Fruit fly (Drosophila melanogaster) whole organism, embryonic: ENCODE data around the gene tws.

Experiments
- ATbp ChIP-seq: fragments of 200-800 bp; sonication (Bioruptor generic); optimal IDR thresholded peaks from 2 replicates; lab custom pipeline; 2017; ENCODE audit warnings: missing biosample characterization, mild to moderate bottlenecking, missing genetic modification characterization, missing genetic modification reagents
- Atf6 ChIP-seq: fragments of 200-800 bp; sonication (Bioruptor generic); IDR thresholded peaks from 2 replicates; pipeline ENCODE4 v1.3.6; 2022; ENCODE audit warnings: missing biosample characterization, missing genetic modification characterization
- CG13775 ChIP-seq: fragments of 200-800 bp; sonication (Bioruptor generic); optimal IDR thresholded peaks from 3 replicates; lab custom pipeline; 2017; ENCODE audit warnings: missing biosample characterization, mild to moderate bottlenecking, missing genetic modification characterization
- CG14050 ChIP-seq: fragments of 200-800 bp; sonication (Bioruptor generic); IDR thresholded peaks from 3 replicates; pipeline ENCODE4 v1.3.6; 2022; ENCODE audit warnings: missing biosample characterization, missing genetic modification characterization
- CG2116 ChIP-seq: fragments of 200-800 bp; sonication (Bioruptor generic); optimal IDR thresholded peaks from 3 replicates; lab custom pipeline; 2018; ENCODE audit warnings: missing biosample characterization, mild to moderate bottlenecking, missing genetic modification characterization
- CG34224 ChIP-seq: fragments of 200-800 bp; sonication (Bioruptor generic); IDR thresholded peaks from 3 replicates; pipeline ENCODE4 v1.3.6; 2022; ENCODE audit warnings: missing biosample characterization, missing genetic modification characterization; ENCODE audit not compliant: partially characterized antibody
- CG42726 ChIP-seq: fragments of 200-800 bp; sonication (Bioruptor generic); IDR thresholded peaks from 2 replicates; pipeline ENCODE4 v1.3.6; 2022; ENCODE audit warnings: missing biosample characterization, missing genetic modification characterization; ENCODE audit not compliant: partially characterized antibody
- CG4282 ChIP-seq: fragments of 200-800 bp; sonication (Bioruptor generic); optimal IDR thresholded peaks from 2 replicates; lab custom pipeline; 2016; ENCODE audit warnings: missing biosample characterization, missing genetic modification characterization
- CG4820 ChIP-seq: fragments of 200-800 bp; sonication (Bioruptor generic); optimal IDR thresholded peaks from 3 replicates; lab custom pipeline; 2016; ENCODE audit warnings: missing biosample characterization, missing genetic modification characterization
- CG6765 ChIP-seq: fragments of 200-800 bp; sonication (Bioruptor generic); optimal IDR thresholded peaks from 3 replicates; lab custom pipeline; 2017; ENCODE audit warnings: missing biosample characterization, mild to moderate bottlenecking, missing genetic modification characterization
- CG8290 ChIP-seq, 3 experiments: fragments of 200-800 bp; sonication (Bioruptor generic); optimal IDR thresholded peaks; 2 replicates each; lab custom pipeline; 2016 to 2019; ENCODE audit warnings: missing biosample characterization in 3 of 3, missing genetic modification characterization in 3 of 3, mild to moderate bottlenecking in 2 of 3, moderate library complexity in 1 of 3
- CG9797 ChIP-seq: fragments of 200-800 bp; sonication (Bioruptor generic); optimal IDR thresholded peaks from 3 replicates; lab custom pipeline; 2018; ENCODE audit warnings: missing biosample characterization, mild to moderate bottlenecking, missing genetic modification characterization
- Fer1 ChIP-seq: fragments of 200-800 bp; sonication (Bioruptor generic); optimal IDR thresholded peaks from 2 replicates; lab custom pipeline; 2017; ENCODE audit warnings: missing biosample characterization, mild to moderate bottlenecking, missing genetic modification characterization
- Gug ChIP-seq: fragments of 200-800 bp; sonication (Bioruptor generic); IDR thresholded peaks from 4 replicates; pipeline ENCODE4 v1.3.6; 2022; ENCODE audit warnings: missing biosample characterization, missing genetic modification characterization
- Hr51 ChIP-seq, 2 experiments: fragments of 200-800 bp; sonication (Bioruptor generic); optimal IDR thresholded peaks; 2 replicates in 1 of 2; 3 replicates in 1 of 2; lab custom pipeline; 2016 to 2018; ENCODE audit warnings: missing biosample characterization in 2 of 2, missing genetic modification characterization in 2 of 2, mild to moderate bottlenecking in 1 of 2, moderate library complexity in 1 of 2
- Meics ChIP-seq: fragments of 200-800 bp; sonication (Bioruptor generic); optimal IDR thresholded peaks from 2 replicates; lab custom pipeline; 2017; ENCODE audit warnings: missing biosample characterization, mild to moderate bottlenecking, missing genetic modification characterization
- Myb ChIP-seq: fragments of 200-800 bp; sonication (Bioruptor generic); optimal IDR thresholded peaks from 2 replicates; lab custom pipeline; 2016; ENCODE audit warnings: missing biosample characterization, missing genetic modification characterization
- NK7.1 ChIP-seq: fragments of 200-800 bp; sonication (Bioruptor generic); optimal IDR thresholded peaks from 3 replicates; lab custom pipeline; 2016; ENCODE audit warnings: missing biosample characterization, missing genetic modification characterization
- Nf-YA ChIP-seq: fragments of 200-800 bp; sonication (Bioruptor generic); IDR thresholded peaks from 2 replicates; pipeline ENCODE4 v1.3.6; 2022; ENCODE audit warnings: missing biosample characterization, missing genetic modification characterization
- Oli ChIP-seq: fragments of 200-800 bp; sonication (Bioruptor generic); optimal IDR thresholded peaks from 2 replicates; lab custom pipeline; 2018; ENCODE audit warnings: missing biosample characterization, mild to moderate bottlenecking, missing genetic modification characterization, moderate library complexity
- Scr ChIP-seq: fragments of 200-800 bp; sonication (Bioruptor generic); IDR thresholded peaks from 2 replicates; pipeline ENCODE4 v1.3.6; 2022; ENCODE audit warnings: missing biosample characterization, missing genetic modification characterization; ENCODE audit not compliant: partially characterized antibody
- Side ChIP-seq: fragments of 200-800 bp; sonication (Bioruptor generic); optimal IDR thresholded peaks from 2 replicates; lab custom pipeline; 2016; ENCODE audit warnings: missing biosample characterization, missing genetic modification characterization
- Vsx1 ChIP-seq: fragments of 200-800 bp; sonication (Bioruptor generic); optimal IDR thresholded peaks from 2 replicates; lab custom pipeline; 2017; ENCODE audit warnings: missing biosample characterization, mild to moderate bottlenecking, missing genetic modification characterization, missing genetic modification reagents
- abd-A ChIP-seq: fragments of 200-800 bp; sonication (Bioruptor generic); optimal IDR thresholded peaks from 3 replicates; lab custom pipeline; 2019; ENCODE audit warnings: missing biosample characterization, mild to moderate bottlenecking, missing genetic modification characterization, moderate library complexity
- al ChIP-seq: fragments of 200-800 bp; sonication (Bioruptor generic); IDR thresholded peaks from 2 replicates; pipeline ENCODE4 v1.3.6; 2022; ENCODE audit warnings: missing biosample characterization, missing genetic modification characterization
- ash1 ChIP-seq: fragments of 200-800 bp; sonication (Bioruptor generic); optimal IDR thresholded peaks from 2 replicates; lab custom pipeline; 2018; ENCODE audit warnings: missing biosample characterization, mild to moderate bottlenecking, missing genetic modification characterization
- bbx ChIP-seq: fragments of 200-800 bp; sonication (Bioruptor generic); IDR thresholded peaks from 2 replicates; pipeline ENCODE4 v1.3.6; 2022; ENCODE audit warnings: missing biosample characterization, missing genetic modification characterization; ENCODE audit not compliant: partially characterized antibody
- bcd ChIP-seq: fragments of 200-800 bp; sonication (Bioruptor generic); optimal IDR thresholded peaks from 2 replicates; lab custom pipeline; 2017; ENCODE audit warnings: missing biosample characterization, mild to moderate bottlenecking, missing genetic modification characterization
- chinmo ChIP-seq: fragments of 200-800 bp; sonication (Bioruptor generic); IDR thresholded peaks from 4 replicates; pipeline ENCODE4 v1.3.6; 2022; ENCODE audit warnings: missing biosample characterization, missing genetic modification characterization; ENCODE audit not compliant: partially characterized antibody
- ems ChIP-seq: fragments of 200-800 bp; sonication (Bioruptor generic); optimal IDR thresholded peaks from 3 replicates; lab custom pipeline; 2016; ENCODE audit warnings: missing biosample characterization, missing genetic modification characterization
- eve ChIP-seq, 2 experiments: fragments of >200 bp; optimal IDR thresholded peaks; 2 replicates each; lab custom pipeline; 2017; ENCODE audit warnings: missing biosample characterization in 2 of 2, missing genetic modification characterization in 2 of 2
- ftz-f1 ChIP-seq: fragments of 200-800 bp; sonication (Bioruptor generic); optimal IDR thresholded peaks from 2 replicates; lab custom pipeline; 2016; ENCODE audit warnings: missing biosample characterization, missing genetic modification characterization
- ham ChIP-seq: fragments of 200-800 bp; sonication (Bioruptor generic); IDR thresholded peaks from 2 replicates; pipeline ENCODE4 v1.3.6; 2022; ENCODE audit warnings: missing biosample characterization, missing genetic modification characterization
- hkb ChIP-seq, 2 experiments: fragments of 200-800 bp in 1 of 2; fragments of >200 bp in 1 of 2; sonication (Bioruptor generic) in 1 of 2; IDR thresholded peaks in 1 of 2; optimal IDR thresholded peaks in 1 of 2; 2 replicates each; pipeline versions ENCODE4 v1.3.6 to Lab custom; 2017 to 2022; ENCODE audit warnings: missing biosample characterization in 1 of 2, missing genetic modification characterization in 1 of 2
- ind ChIP-seq: fragments of 200-800 bp; sonication (Bioruptor generic); optimal IDR thresholded peaks from 3 replicates; lab custom pipeline; 2016; ENCODE audit warnings: missing biosample characterization, missing genetic modification characterization
- jing ChIP-seq: fragments of 200-800 bp; sonication (Bioruptor generic); optimal IDR thresholded peaks from 2 replicates; lab custom pipeline; 2018; ENCODE audit warnings: missing biosample characterization, mild to moderate bottlenecking, missing genetic modification characterization
- knrl ChIP-seq: fragments of 200-800 bp; sonication (Bioruptor generic); IDR thresholded peaks from 3 replicates; pipeline ENCODE4 v1.3.6; 2022; ENCODE audit warnings: missing biosample characterization, missing genetic modification characterization; ENCODE audit not compliant: partially characterized antibody
- lbe ChIP-seq: fragments of 200-800 bp; sonication (Bioruptor generic); optimal IDR thresholded peaks from 2 replicates; lab custom pipeline; 2016; ENCODE audit warnings: missing biosample characterization, mild to moderate bottlenecking, missing genetic modification characterization
- onecut ChIP-seq: fragments of 200-800 bp; sonication (Bioruptor generic); IDR thresholded peaks from 2 replicates; pipeline ENCODE4 v1.3.6; 2022; ENCODE audit warnings: missing biosample characterization, missing genetic modification characterization
- pb ChIP-seq: fragments of 200-800 bp; sonication (Bioruptor generic); optimal IDR thresholded peaks from 3 replicates; lab custom pipeline; 2016; ENCODE audit warnings: missing biosample characterization, missing genetic modification characterization
- pnt ChIP-seq: fragments of 200-800 bp; sonication (Bioruptor generic); optimal IDR thresholded peaks from 3 replicates; lab custom pipeline; 2016; ENCODE audit warnings: missing biosample characterization, missing genetic modification characterization
- run ChIP-seq: fragments of 200-800 bp; sonication (Bioruptor generic); optimal IDR thresholded peaks from 3 replicates; lab custom pipeline; 2018; ENCODE audit warnings: missing biosample characterization, mild to moderate bottlenecking, missing genetic modification characterization
- sim ChIP-seq: fragments of 200-800 bp; sonication (Bioruptor generic); IDR thresholded peaks from 2 replicates; pipeline ENCODE4 v1.3.6; 2022; ENCODE audit warnings: missing biosample characterization, missing genetic modification characterization
- sna ChIP-seq: fragments of 200-800 bp; sonication (Bioruptor generic); IDR thresholded peaks from 2 replicates; pipeline ENCODE4 v1.3.6; 2022; ENCODE audit warnings: missing biosample characterization, missing genetic modification characterization; ENCODE audit not compliant: partially characterized antibody
- sob ChIP-seq: fragments of 200-800 bp; sonication (Bioruptor generic); IDR thresholded peaks from 2 replicates; pipeline ENCODE4 v1.3.6; 2022; ENCODE audit warnings: missing biosample characterization, missing genetic modification characterization
- ttk ChIP-seq: fragments of 200-800 bp; sonication (Bioruptor generic); IDR thresholded peaks from 2 replicates; pipeline ENCODE4 v2.1.2; 2022; ENCODE audit warnings: missing biosample characterization, missing genetic modification characterization

tws gene

dm6 chr3R:10144103-10144998 is 4.8 kb upstream of the tws start, which contains the start of the genes TAF1B and Invadolysin (continued):
- TF ChIP-seq al (no peak), sob (GFP tag; lab: Robert Waterston, UW) (peak; percentile 53; the same call in 1 of the 2 replicates), ems (GFP tag; lab: Kevin White, UChicago) (peak; percentile 42), CG2116 (peak; percentile 87), Gug (GFP tag; lab: Robert Waterston, UW) (peak; percentile 62; the same call in 1 of the 4 replicates), Hr51 (GFP tag; optimal IDR thresholded peaks at IDR 0.05; lab: Kevin White, UChicago) (peak in 1 of 2 experiments; percentile 57), Fer1 (GFP tag; lab: Kevin White, UChicago) (peak; percentile 42), bcd (GFP tag; lab: Kevin White, UChicago) (peak; percentile 14), Vsx1 (GFP tag; lab: Kevin White, UChicago) (no peak), CG34224 (peak; percentile 91), Oli (tag; lab: Kevin White, UChicago) (peak; percentile 28), CG13775 (GFP tag; lab: Kevin White, UChicago) (peak; percentile 62), knrl (GFP tag; lab: Robert Waterston, UW) (peak; percentile 94), CG42726 (GFP tag; lab: Robert Waterston, UW) (peak; percentile 91), Atf6 (peak; percentile 61; the same call in 1 of the 2 replicates), hkb (optimal IDR thresholded peaks at IDR 0.05; lab: Kevin White, UChicago) (no peak), hkb (GFP tag; IDR thresholded peaks at IDR 0.05; lab: Robert Waterston, UW) (peak; percentile 45), eve (GFP tag; optimal IDR thresholded peaks at IDR 0.05; lab: Kevin White, UChicago) (peak in 1 of 2 experiments; percentile 74), CG9797 (GFP tag; lab: Kevin White, UChicago) (peak; percentile 96), CG4282 (no peak), Side (GFP tag; lab: Kevin White, UChicago) (peak; percentile 31), pnt (GFP tag; lab: Kevin White, UChicago) (no peak), sna (GFP tag; lab: Robert Waterston, UW) (peak; percentile 93), run (peak; percentile 15), ttk (GFP tag; lab: Robert Waterston, UW) (0 out of 2 replicates have a peak, but pooled peaks have one; percentile 28), lbe (GFP tag; lab: Kevin White, UChicago) (peak; percentile 78), Myb (GFP tag; lab: Kevin White, UChicago) (peak; percentile 86), onecut (GFP tag; lab: Robert Waterston, UW) (peak; percentile 26; the same call in 1 of the 2 replicates), ash1 (GFP tag; lab: Kevin White, UChicago) (no peak), Scr (GFP tag; lab: Robert Waterston, UW) (peak; percentile 93), CG4820 (peak; percentile 11), ind (GFP tag; lab: Kevin White, UChicago) (peak; percentile 62), NK7.1 (GFP tag; lab: Kevin White, UChicago) (no peak), bbx (GFP tag; lab: Robert Waterston, UW) (peak; percentile 91), Meics (GFP tag; lab: Kevin White, UChicago) (peak; percentile 24), ATbp (GFP tag; lab: Kevin White, UChicago) (peak; percentile 10), sim (GFP tag; lab: Robert Waterston, UW) (no peak), abd-A (tag; lab: Kevin White, UChicago) (peak; percentile 72), CG14050 (GFP tag; lab: Robert Waterston, UW) (no peak; the same call in 2 of the 3 replicates), ham (GFP tag; lab: Robert Waterston, UW) (no peak), CG6765 (GFP tag; lab: Kevin White, UChicago) (peak; percentile 61), Nf-YA (no peak), pb (GFP tag; lab: Kevin White, UChicago) (no peak), chinmo (GFP tag; lab: Robert Waterston, UW) (peak; percentile 92; the same call in 3 of the 4 replicates), CG8290 (GFP tag; optimal IDR thresholded peaks at IDR 0.05; lab: Kevin White, UChicago) (peak; percentile 57), CG8290 (tag; optimal IDR thresholded peaks at IDR 0.05; lab: Kevin White, UChicago) (peak in 1 of 2 experiments; percentile 76), jing (GFP tag; lab: Kevin White, UChicago) (no peak), ftz-f1 (peak; percentile 68)
